Fruit fly (Drosophila melanogaster): ENCODE measurements around the gene PGAP5.

Gene PGAP5

dm6 chr2L:8159498-8159897 lies 39.2 kb upstream of the PGAP5 start, which contains the start of the genes PAPLA1 and Rbsn-5 (continued):
- TF ChIP-seq CG2712 (tag; optimal IDR thresholded peaks at IDR 0.05) (peak; percentile 94), CG15073 (GFP tag; optimal IDR thresholded peaks at IDR 0.05) (peak; percentile 49), E2f2 (GFP tag; IDR thresholded peaks at IDR 0.05) (peak; percentile 72), CHES-1-like (GFP tag; optimal IDR thresholded peaks at IDR 0.05) (peak; percentile 98), Elba2 (GFP tag; optimal IDR thresholded peaks at IDR 0.05) (peak; percentile 45), CG12942 (GFP tag; optimal IDR thresholded peaks at IDR 0.05) (peak; percentile 94), fd102C (GFP tag; optimal IDR thresholded peaks at IDR 0.05) (no peak), CG10654 (GFP tag; optimal IDR thresholded peaks at IDR 0.05) (peak; percentile 94), CG3726 (GFP tag; IDR thresholded peaks at IDR 0.05) (peak; percentile 88), Blimp-1 (GFP tag; optimal IDR thresholded peaks at IDR 0.05) (peak; percentile 90), Oli (tag; optimal IDR thresholded peaks at IDR 0.05) (peak; percentile 90), CG18619 (GFP tag; optimal IDR thresholded peaks at IDR 0.05) (peak; percentile 88), nerfin-1 (tag; optimal IDR thresholded peaks at IDR 0.05) (peak; percentile 90), CG18599 (GFP tag; optimal IDR thresholded peaks at IDR 0.05) (peak; percentile 94), danr (GFP tag; IDR thresholded peaks at IDR 0.05) (peak; percentile 84), rib (GFP tag; IDR thresholded peaks at IDR 0.05) (peak; percentile 82), CG14667 (GFP tag; IDR thresholded peaks at IDR 0.05) (peak; percentile 85), gcm2 (GFP tag; optimal IDR thresholded peaks at IDR 0.05) (peak; percentile 92), Doc2 (GFP tag; IDR thresholded peaks at IDR 0.05) (0 out of 2 replicates have a peak, but pooled peaks have one; percentile 59), zf30C (GFP tag; optimal IDR thresholded peaks at IDR 0.05) (no peak), Dp (GFP tag; optimal IDR thresholded peaks at IDR 0.05) (peak; percentile 28), Dll (GFP tag; IDR thresholded peaks at IDR 0.05; ENCODE audit: partially characterized antibody) (peak; percentile 51; the same call in 3 of the 4 replicates), zfh1 (GFP tag; IDR thresholded peaks at IDR 0.05) (peak; percentile 93), nau (GFP tag; optimal IDR thresholded peaks at IDR 0.05) (peak; percentile 78), CG6683 (GFP tag; optimal IDR thresholded peaks at IDR 0.05) (peak; percentile 73), CG11696 (GFP tag; IDR thresholded peaks at IDR 0.05) (peak; percentile 82), lbe (GFP tag; optimal IDR thresholded peaks at IDR 0.05) (peak; percentile 92), nmo (GFP tag; optimal IDR thresholded peaks at IDR 0.05) (peak; percentile 96), unpg (GFP tag; optimal IDR thresholded peaks at IDR 0.05) (peak; percentile 93), CG3407 (GFP tag; optimal IDR thresholded peaks at IDR 0.05) (peak; percentile 83), tin (GFP tag; optimal IDR thresholded peaks at IDR 0.05) (peak; percentile 96), CG17912 (GFP tag; optimal IDR thresholded peaks at IDR 0.05) (peak; percentile 78), sr (GFP tag; IDR thresholded peaks at IDR 0.05) (peak; percentile 26; the same call in 1 of the 3 replicates), Spps (tag; optimal IDR thresholded peaks at IDR 0.05) (peak; percentile 83), Hr39 (optimal IDR thresholded peaks at IDR 0.05) (no peak), ash1 (GFP tag; optimal IDR thresholded peaks at IDR 0.05) (peak; percentile 54), NfI (GFP tag; optimal IDR thresholded peaks at IDR 0.05) (peak; percentile 93), CG17186 (GFP tag; optimal IDR thresholded peaks at IDR 0.05) (peak; percentile 84), HLH54F (GFP tag; optimal IDR thresholded peaks at IDR 0.05) (peak; percentile 96), sens (GFP tag) (peak; percentile 99), chinmo (GFP tag; IDR thresholded peaks at IDR 0.05; ENCODE audit: partially characterized antibody) (no peak), CG34422 (GFP tag; IDR thresholded peaks at IDR 0.05) (peak; percentile 92), mirr (GFP tag; optimal IDR thresholded peaks at IDR 0.05) (peak; percentile 91), CG15479 (GFP tag; optimal IDR thresholded peaks at IDR 0.05) (no peak), tio (GFP tag; optimal IDR thresholded peaks at IDR 0.05) (peak; percentile 94), dimm (GFP tag; IDR thresholded peaks at IDR 0.05) (peak; percentile 73), tap (tag; optimal IDR thresholded peaks at IDR 0.05) (peak; percentile 85), ranshi (GFP tag; IDR thresholded peaks at IDR 0.05) (peak; percentile 93), CG6689 (GFP tag; IDR thresholded peaks at IDR 0.05) (peak; percentile 93), Optix (GFP tag; IDR thresholded peaks at IDR 0.05) (peak; percentile 84), Vsx1 (GFP tag; optimal IDR thresholded peaks at IDR 0.05) (peak; percentile 81)
